Worm (Caenorhabditis elegans): ENCODE data around the gene C35B1.3.
A peak's percentile ranks its signal among the peaks of the same experiment; 100 is the strongest.

C35B1.3 gene

DNA sequence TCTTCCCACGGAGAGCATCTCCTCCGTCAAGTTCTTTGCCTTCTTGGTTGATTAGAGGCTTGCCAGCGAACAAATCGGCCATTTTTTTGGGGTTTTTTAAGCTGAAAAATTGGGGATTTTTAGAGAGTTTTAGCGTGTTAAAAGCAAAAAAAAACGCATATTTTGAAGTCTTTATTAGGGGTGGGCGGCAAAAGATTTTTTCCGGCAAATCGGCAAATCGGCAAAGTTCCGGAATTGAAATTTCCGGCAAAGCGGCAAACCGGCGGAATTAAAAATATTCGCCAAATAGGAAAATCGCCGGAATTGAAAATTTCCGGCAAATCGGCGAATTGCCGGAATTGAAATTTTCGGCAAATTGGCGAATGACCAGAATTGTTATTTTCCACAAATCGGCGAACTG, 3.2 kb downstream of the C35B1.3 start, which contains the start of gene C35B1.5:
C35B1.5 (minus strand) TSS at position 101 of the 400 bp plus-strand sequence.
- TF ChIP-seq fkh-4 (tag; optimal IDR thresholded peaks at IDR 0.05; ENCODE audit: borderline replicate concordance) (no peak), unc-98 (GFP tag; IDR thresholded peaks at IDR 0.05) (no peak)

DNA sequence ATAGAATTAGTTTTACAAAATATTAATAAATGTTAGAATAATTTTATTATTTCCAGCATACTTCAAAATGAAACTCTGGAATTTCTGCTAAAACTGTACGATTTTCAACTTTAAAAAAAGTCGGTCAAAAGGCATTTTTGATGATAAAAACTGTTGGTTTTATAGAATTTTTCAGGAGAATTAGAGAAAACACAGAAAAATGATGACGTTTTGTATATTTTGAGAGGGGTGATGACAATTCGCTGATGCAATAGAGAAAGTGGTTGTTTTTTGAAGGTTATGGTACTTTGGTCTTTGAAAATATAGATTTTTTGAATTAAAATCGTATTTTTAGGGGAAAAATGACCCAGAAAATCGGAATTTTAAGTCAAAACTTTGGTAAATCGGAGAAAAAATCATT, 4.1 kb downstream of the C35B1.3 start:
- TF ChIP-seq blmp-1 (tag; optimal IDR thresholded peaks at IDR 0.05) (peak; percentile 8), nhr-47 (tag; optimal IDR thresholded peaks at IDR 0.05) (no peak), nhr-19 (GFP tag; conservative IDR thresholded peaks at IDR 0.05) (peak; percentile 28; the same call in 1 of the 2 replicates), elt-2 (tag; optimal IDR thresholded peaks at IDR 0.05) (peak; percentile 48), mef-2 (tag; optimal IDR thresholded peaks at IDR 0.05) (no peak), ztf-4 (tag; optimal IDR thresholded peaks at IDR 0.05) (no peak), nhr-84 (tag; optimal IDR thresholded peaks at IDR 0.05) (no peak), hlh-4 (tag; optimal IDR thresholded peaks at IDR 0.05) (no peak), fkh-8 (tag; optimal IDR thresholded peaks at IDR 0.05) (no peak), snu-23 (GFP tag; optimal IDR thresholded peaks at IDR 0.05) (peak; percentile 27), nhr-77 (tag; optimal IDR thresholded peaks at IDR 0.05) (no peak), nhr-85 (tag) (peak; percentile 83), skn-1 (tag; optimal IDR thresholded peaks at IDR 0.05) (peak; percentile 98), grh-1 (GFP tag; IDR thresholded peaks at IDR 0.05) (no peak), nhr-90 (tag; optimal IDR thresholded peaks at IDR 0.05; ENCODE audit: poor library complexity) (peak; percentile 7), lin-35 (GFP tag; optimal IDR thresholded peaks at IDR 0.05) (peak in 1 of 2 experiments; percentile 57)

DNA sequence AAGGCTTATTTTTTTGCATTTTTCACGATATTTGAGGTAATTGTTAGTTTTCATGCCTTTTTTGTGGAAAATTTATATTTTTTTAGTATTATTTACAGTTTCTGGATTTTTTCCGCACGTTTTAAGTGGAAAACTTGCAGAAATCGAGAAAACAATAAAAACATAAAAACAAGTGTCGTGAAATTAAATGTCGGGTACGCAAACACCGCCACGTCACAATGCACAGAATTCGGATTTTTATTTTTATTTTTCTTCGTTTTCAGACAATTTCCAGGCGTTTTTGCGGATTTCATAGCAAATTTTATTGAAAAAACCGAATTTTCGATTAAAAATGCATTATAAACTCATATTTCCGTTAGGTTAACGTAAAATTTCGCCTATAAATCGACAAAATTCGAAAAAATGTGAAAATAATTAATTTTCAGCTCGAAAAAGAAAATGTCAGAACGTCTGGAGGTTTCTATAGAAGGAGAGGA, 4.9 kb downstream of the C35B1.3 start, which contains the start of gene C35B1.2:
C35B1.2 (plus strand) TSS at position 426 of the 476 bp plus-strand sequence.
- TF ChIP-seq lin-35 (GFP tag; optimal IDR thresholded peaks at IDR 0.05) (peak in 1 of 2 experiments; percentile 17), unc-130 (tag; optimal IDR thresholded peaks at IDR 0.05) (no peak), ztf-11 (tag; optimal IDR thresholded peaks at IDR 0.05) (no peak), fkh-8 (tag; optimal IDR thresholded peaks at IDR 0.05) (no peak), xbp-1 (tag; optimal IDR thresholded peaks at IDR 0.05) (peak; percentile 29), vab-15 (tag; optimal IDR thresholded peaks at IDR 0.05) (no peak), zip-4 (GFP tag; optimal IDR thresholded peaks at IDR 0.05) (no peak), nhr-71 (tag; optimal IDR thresholded peaks at IDR 0.05) (peak; percentile 43), dsc-1 (tag; optimal IDR thresholded peaks at IDR 0.05) (peak; percentile 29), dpl-1 (GFP tag; optimal IDR thresholded peaks at IDR 0.05) (peak; percentile 2 to 57 (median 54)), hlh-4 (tag; optimal IDR thresholded peaks at IDR 0.05) (no peak), unc-62 (GFP tag; optimal IDR thresholded peaks at IDR 0.05) (no peak), ceh-82 (tag; optimal IDR thresholded peaks at IDR 0.05) (no peak), nhr-47 (tag; optimal IDR thresholded peaks at IDR 0.05) (peak; percentile 43), aha-1 (tag; optimal IDR thresholded peaks at IDR 0.05) (no peak), snu-23 (GFP tag; optimal IDR thresholded peaks at IDR 0.05) (peak; percentile 41), nhr-28 (tag; optimal IDR thresholded peaks at IDR 0.05) (no peak), aly-2 (tag; optimal IDR thresholded peaks at IDR 0.05) (no peak), nhr-237 (tag; optimal IDR thresholded peaks at IDR 0.05) (no peak), tlp-1 (tag; optimal IDR thresholded peaks at IDR 0.05) (no peak), efl-1 (optimal IDR thresholded peaks at IDR 0.05) (peak; percentile 31 to 55), efl-1 (GFP tag; optimal IDR thresholded peaks at IDR 0.05 in 1 of 2) (peak; percentile 36 to 88), elt-2 (tag; optimal IDR thresholded peaks at IDR 0.05) (no peak), lsy-2 (tag; optimal IDR thresholded peaks at IDR 0.05) (peak; percentile 43 to 48), zag-1 (tag; optimal IDR thresholded peaks at IDR 0.05) (no peak), F16B12.6 (tag; optimal IDR thresholded peaks at IDR 0.05) (peak; percentile 86), nhr-85 (tag) (peak; percentile 63), nhr-77 (tag; optimal IDR thresholded peaks at IDR 0.05) (no peak), skn-1 (tag; optimal IDR thresholded peaks at IDR 0.05) (no peak), swsn-7 (tag; optimal IDR thresholded peaks at IDR 0.05) (peak; percentile 24), ceh-90 (tag; optimal IDR thresholded peaks at IDR 0.05) (peak; percentile 24), sox-4 (tag; optimal IDR thresholded peaks at IDR 0.05) (no peak), lin-14 (GFP tag; optimal IDR thresholded peaks at IDR 0.05) (no peak), nhr-20 (tag; optimal IDR thresholded peaks at IDR 0.05) (peak; percentile 11), egl-27 (tag; optimal IDR thresholded peaks at IDR 0.05) (no peak), nhr-11 (tag; optimal IDR thresholded peaks at IDR 0.05) (no peak), mep-1 (tag; optimal IDR thresholded peaks at IDR 0.05) (peak; percentile 43), lin-39 (tag; optimal IDR thresholded peaks at IDR 0.05) (peak; percentile 28), hlh-17 (GFP tag; optimal IDR thresholded peaks at IDR 0.05; ENCODE audit: borderline replicate concordance) (no peak), blmp-1 (tag; optimal IDR thresholded peaks at IDR 0.05) (no peak)
